Fruit fly (Drosophila melanogaster): ENCODE results near the gene qin.

The qin gene

DNA sequence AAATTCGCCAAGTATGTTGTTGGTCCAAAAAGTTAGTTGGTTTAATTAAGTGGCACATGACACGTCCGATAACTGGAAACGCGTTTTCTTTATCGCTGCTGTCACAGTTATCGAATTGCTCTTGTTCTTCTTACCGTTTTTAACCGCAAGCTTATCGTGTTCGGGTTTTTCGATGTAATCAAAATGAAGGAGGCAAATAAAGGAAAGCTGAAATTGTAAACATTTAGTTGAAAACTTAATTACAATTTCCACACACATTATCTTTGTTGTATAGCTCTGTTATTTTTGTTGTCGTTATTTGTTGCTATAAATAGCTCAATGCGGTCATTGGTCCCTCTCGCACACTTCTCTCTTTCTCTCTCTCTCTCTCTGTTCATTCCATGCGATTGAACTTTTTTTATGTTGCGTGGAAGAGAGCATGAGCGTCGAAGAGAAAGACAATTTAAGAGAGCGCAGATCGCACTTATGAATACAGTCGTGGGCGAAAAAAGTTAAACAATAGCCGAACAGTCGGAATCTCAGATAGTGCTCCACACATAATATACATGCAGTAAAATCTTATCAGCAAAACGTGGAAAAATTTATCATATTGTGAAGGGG, 5.5 kb upstream of the qin start (continued):
- TF ChIP-seq CG7786 (GFP tag; optimal IDR thresholded peaks at IDR 0.05) = no peak
- TF ChIP-seq ash1 (GFP tag; optimal IDR thresholded peaks at IDR 0.05) = no peak
- TF ChIP-seq CG8944 (GFP tag; optimal IDR thresholded peaks at IDR 0.05) = no peak
- no peak for TF ChIP-seq CG6175 (GFP tag; IDR thresholded peaks at IDR 0.05)
- TF ChIP-seq Dad (GFP tag; optimal IDR thresholded peaks at IDR 0.05) = no peak
- TF ChIP-seq CG14014 (GFP tag; IDR thresholded peaks at IDR 0.05) = peak; percentile 21; the same call in 1 of the 2 replicates
- no peak for TF ChIP-seq Fer1 (GFP tag; optimal IDR thresholded peaks at IDR 0.05)
- 0 out of 3 replicates have a peak, but pooled peaks have one; percentile 34 for TF ChIP-seq vnd (GFP tag; IDR thresholded peaks at IDR 0.05; ENCODE audit: partially characterized antibody)
- peak; percentile 38 for TF ChIP-seq CG31365 (tag; optimal IDR thresholded peaks at IDR 0.05)
- no peak for TF ChIP-seq CG9876 (GFP tag; optimal IDR thresholded peaks at IDR 0.05)
- peak; percentile 55; the same call in 1 of the 2 replicates for TF ChIP-seq CG32532 (GFP tag; IDR thresholded peaks at IDR 0.05)
- TF ChIP-seq PHDP (tag; optimal IDR thresholded peaks at IDR 0.05) = no peak
- TF ChIP-seq gsb (GFP tag; IDR thresholded peaks at IDR 0.05) = no peak
- no peak for TF ChIP-seq CG7372 (GFP tag; IDR thresholded peaks at IDR 0.05)
- TF ChIP-seq CoRest (tag; optimal IDR thresholded peaks at IDR 0.05) = no peak
- no peak for TF ChIP-seq eyg (GFP tag; optimal IDR thresholded peaks at IDR 0.05)
- TF ChIP-seq kay (GFP tag; optimal IDR thresholded peaks at IDR 0.05) = no peak
- TF ChIP-seq Awh (GFP tag; IDR thresholded peaks at IDR 0.05) = peak; percentile 57
- TF ChIP-seq Chrac-16 (GFP tag; optimal IDR thresholded peaks at IDR 0.05) = no peak
- TF ChIP-seq chinmo (GFP tag; IDR thresholded peaks at IDR 0.05; ENCODE audit: partially characterized antibody) = peak; percentile 67; the same call in 1 of the 4 replicates
- TF ChIP-seq CG10267 (tag; optimal IDR thresholded peaks at IDR 0.05) = no peak
- no peak for TF ChIP-seq CG17802 (tag; optimal IDR thresholded peaks at IDR 0.05)
- TF ChIP-seq CG7928 (GFP tag; optimal IDR thresholded peaks at IDR 0.05) = no peak
- TF ChIP-seq p53 (GFP tag; optimal IDR thresholded peaks at IDR 0.05) = no peak
- no peak for TF ChIP-seq gsb-n (tag; optimal IDR thresholded peaks at IDR 0.05)
- TF ChIP-seq klu (GFP tag; IDR thresholded peaks at IDR 0.05) = no peak
- TF ChIP-seq dpn (GFP tag; optimal IDR thresholded peaks at IDR 0.05) = peak; percentile 15 to 54
- no peak for TF ChIP-seq CG6689 (GFP tag; IDR thresholded peaks at IDR 0.05)
- TF ChIP-seq Pdp1 (GFP tag; optimal IDR thresholded peaks at IDR 0.05) = peak in 1 of 2 experiments; percentile 41
- TF ChIP-seq dysf (GFP tag; IDR thresholded peaks at IDR 0.05) = no peak
- TF ChIP-seq ewg (GFP tag; optimal IDR thresholded peaks at IDR 0.05) = no peak
- TF ChIP-seq CG30431 (GFP tag; optimal IDR thresholded peaks at IDR 0.05) = no peak
- TF ChIP-seq slou (GFP tag; optimal IDR thresholded peaks at IDR 0.05) = no peak
- TF ChIP-seq Lhr (GFP tag; optimal IDR thresholded peaks at IDR 0.05) = no peak
- no peak for TF ChIP-seq Jarid2 (GFP tag; optimal IDR thresholded peaks at IDR 0.05)
- no peak for TF ChIP-seq CG5953 (GFP tag; IDR thresholded peaks at IDR 0.05)
- TF ChIP-seq CG17385 (GFP tag; optimal IDR thresholded peaks at IDR 0.05) = peak; percentile 77
- TF ChIP-seq hkb (optimal IDR thresholded peaks at IDR 0.05) = peak; percentile 19
- no peak for TF ChIP-seq hkb (GFP tag; IDR thresholded peaks at IDR 0.05)
- no peak for TF ChIP-seq E2f1 (GFP tag; IDR thresholded peaks at IDR 0.05)
- TF ChIP-seq CG4730 (GFP tag; IDR thresholded peaks at IDR 0.05) = no peak
- TF ChIP-seq ci (GFP tag; IDR thresholded peaks at IDR 0.05) = peak; percentile 49; the same call in 1 of the 3 replicates
- TF ChIP-seq bcd (GFP tag; optimal IDR thresholded peaks at IDR 0.05) = no peak
- TF ChIP-seq ken (GFP tag; IDR thresholded peaks at IDR 0.05) = 0 out of 3 replicates have a peak, but pooled peaks have one; percentile 24
- TF ChIP-seq Scr (GFP tag; IDR thresholded peaks at IDR 0.05; ENCODE audit: partially characterized antibody) = peak; percentile 55
- TF ChIP-seq run (tag; optimal IDR thresholded peaks at IDR 0.05) = peak; percentile 78
- peak; percentile 30 for TF ChIP-seq Bteb2 (GFP tag; optimal IDR thresholded peaks at IDR 0.05)
- no peak for TF ChIP-seq CG1647 (GFP tag; optimal IDR thresholded peaks at IDR 0.05)
- TF ChIP-seq bab2 (GFP tag; optimal IDR thresholded peaks at IDR 0.05) = no peak
- peak; percentile 8 for TF ChIP-seq CG33213 (GFP tag; optimal IDR thresholded peaks at IDR 0.05)
- peak; percentile 13 for TF ChIP-seq CG17359 (tag; optimal IDR thresholded peaks at IDR 0.05)

Measured in whole organism, embryonic.